Worm (Caenorhabditis elegans) whole organism, L3 larva: Measurements from ENCODE around the gene Y75B7AR.1.

Experiments
- R02D3.7 ChIP-seq: fragments of 150-350 bp; optimal IDR thresholded peaks from 2 replicates; lab custom pipeline; 2014; ENCODE audit warnings: missing biosample characterization, missing genetic modification characterization
- ceh-16 ChIP-seq: sonication (generic microtip); optimal IDR thresholded peaks from 2 replicates; lab custom pipeline; 2017; ENCODE audit warnings: missing biosample characterization, missing genetic modification characterization
- daf-12 ChIP-seq: fragments of 150-350 bp; optimal IDR thresholded peaks from 2 replicates; lab custom pipeline; 2014; ENCODE audit warnings: missing biosample characterization, missing genetic modification reagents, missing genetic modification characterization
- elt-2 ChIP-seq: sonication (generic microtip); optimal IDR thresholded peaks from 2 replicates; lab custom pipeline; 2016; ENCODE audit warnings: missing genetic modification reagents, mild to moderate bottlenecking, missing genetic modification characterization, missing compliant biosample characterization
- fkh-10 ChIP-seq: sonication (generic microtip); optimal IDR thresholded peaks from 2 replicates; lab custom pipeline; 2017; ENCODE audit warnings: missing biosample characterization, missing genetic modification reagents, missing genetic modification characterization
- fkh-2 ChIP-seq: fragments of 150-350 bp; optimal IDR thresholded peaks from 2 replicates; lab custom pipeline; 2014; ENCODE audit warnings: missing biosample characterization, missing genetic modification reagents, missing genetic modification characterization
- lin-15B ChIP-seq: fragments of 150-350 bp; optimal IDR thresholded peaks from 2 replicates; lab custom pipeline; 2014; ENCODE audit warnings: missing biosample characterization, missing genetic modification characterization
- lin-39 ChIP-seq: fragments of 150-350 bp; optimal IDR thresholded peaks from 2 replicates; lab custom pipeline; 2018; ENCODE audit warnings: missing biosample characterization, missing genetic modification reagents, missing genetic modification characterization
- lsy-12 ChIP-seq: sonication (generic microtip); optimal IDR thresholded peaks from 2 replicates; lab custom pipeline; 2016; ENCODE audit warnings: mild to moderate bottlenecking, missing genetic modification characterization, missing compliant biosample characterization
- mdl-1 ChIP-seq: fragments of 150-350 bp; optimal IDR thresholded peaks from 2 replicates; lab custom pipeline; 2014; ENCODE audit warnings: missing biosample characterization, missing genetic modification characterization
- nhr-11 ChIP-seq: fragments of 150-350 bp; optimal IDR thresholded peaks from 2 replicates; lab custom pipeline; 2014; ENCODE audit warnings: missing biosample characterization, missing genetic modification characterization
- nhr-12 ChIP-seq: fragments of 150-350 bp; optimal IDR thresholded peaks from 2 replicates; lab custom pipeline; 2014; ENCODE audit warnings: missing biosample characterization, missing genetic modification characterization
- nhr-25 ChIP-seq: sonication (generic microtip); optimal IDR thresholded peaks from 2 replicates; lab custom pipeline; 2017; ENCODE audit warnings: missing biosample characterization, missing genetic modification characterization
- nhr-43 ChIP-seq: sonication (generic microtip); optimal IDR thresholded peaks from 2 replicates; lab custom pipeline; 2016; ENCODE audit warnings: mild to moderate bottlenecking, missing genetic modification characterization, missing compliant biosample characterization; ENCODE audit not compliant: poor library complexity, severe bottlenecking
- nhr-67 ChIP-seq: fragments of 150-350 bp; optimal IDR thresholded peaks from 2 replicates; lab custom pipeline; 2014; ENCODE audit warnings: missing biosample characterization, missing genetic modification characterization
- nhr-76 ChIP-seq: fragments of 150-350 bp; sonication (generic microtip); optimal IDR thresholded peaks from 5 replicates; lab custom pipeline; 2014; ENCODE audit warnings: missing biosample characterization, missing genetic modification characterization
- nhr-77 ChIP-seq: fragments of 150-350 bp; optimal IDR thresholded peaks from 2 replicates; lab custom pipeline; 2014; ENCODE audit warnings: missing biosample characterization, missing genetic modification characterization
- pqm-1 ChIP-seq: fragments of 150-350 bp; optimal IDR thresholded peaks from 2 replicates; lab custom pipeline; 2017; ENCODE audit warnings: missing biosample characterization, missing genetic modification characterization, inconsistent platforms
- skn-1 ChIP-seq: fragments of 150-350 bp; optimal IDR thresholded peaks from 2 replicates; lab custom pipeline; 2014; ENCODE audit warnings: missing biosample characterization, missing genetic modification characterization
- unc-39 ChIP-seq: sonication (generic microtip); optimal IDR thresholded peaks from 4 replicates; lab custom pipeline; 2017; ENCODE audit warnings: missing biosample characterization, missing genetic modification characterization
- unc-62 ChIP-seq: fragments of 150-350 bp; sonication (generic microtip); optimal IDR thresholded peaks from 4 replicates; lab custom pipeline; 2014; ENCODE audit warnings: missing biosample characterization, missing genetic modification reagents, missing genetic modification characterization
- ztf-11 ChIP-seq: fragments of 150-350 bp; optimal IDR thresholded peaks from 2 replicates; lab custom pipeline; 2014; ENCODE audit warnings: missing biosample characterization, missing genetic modification characterization

The Y75B7AR.1 gene

DNA sequence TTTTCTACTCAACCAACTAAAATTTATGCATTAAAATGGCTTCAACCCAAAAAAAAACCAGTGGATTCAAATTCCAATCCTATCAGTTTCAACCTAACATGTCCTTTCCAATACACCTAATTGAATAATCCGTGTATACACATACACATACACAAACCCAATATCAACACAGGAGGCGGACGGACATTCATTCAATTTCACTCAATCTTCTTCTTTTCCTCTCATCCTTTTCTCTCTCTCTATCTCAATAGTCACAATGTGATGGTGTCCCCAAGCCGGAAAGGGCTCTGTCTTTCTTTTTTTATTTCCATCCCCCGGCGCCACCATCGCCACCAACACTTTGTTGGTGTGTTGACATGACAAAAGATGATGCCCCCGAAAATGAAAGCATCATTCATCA is 43.0 kb downstream of the Y75B7AR.1 start:
- TF ChIP-seq ztf-11 (tag; lab: Kevin White, UChicago): no peak
- TF ChIP-seq nhr-76: no peak
- no peak for TF ChIP-seq nhr-77 (tag; lab: Kevin White, UChicago)
- peak; percentile 47 for TF ChIP-seq lin-39
- TF ChIP-seq, all 47 proteins: peak for 1

DNA sequence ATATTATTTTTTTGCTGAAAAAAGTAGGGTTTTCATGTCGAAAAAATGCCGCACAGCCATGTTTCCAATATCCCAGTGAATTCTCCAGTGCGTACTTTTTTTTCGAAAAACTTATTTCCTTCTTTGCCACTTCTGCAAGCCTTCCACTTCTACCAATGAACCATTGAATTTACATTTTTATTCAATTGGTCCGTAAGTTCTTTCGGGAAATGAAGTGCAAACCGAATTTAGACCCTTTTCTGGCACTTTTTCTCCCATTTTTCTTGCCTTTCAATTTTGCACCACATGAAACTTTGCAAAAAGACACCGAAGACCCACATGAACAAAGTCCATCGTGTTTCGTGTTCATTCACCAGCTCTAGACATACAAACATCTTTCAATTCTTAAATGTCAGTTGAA is 50.1 kb downstream of the Y75B7AR.1 start:
- TF ChIP-seq nhr-43 (tag; lab: Kevin White, UChicago) (no peak), nhr-77 (tag; lab: Kevin White, UChicago) (no peak)

DNA sequence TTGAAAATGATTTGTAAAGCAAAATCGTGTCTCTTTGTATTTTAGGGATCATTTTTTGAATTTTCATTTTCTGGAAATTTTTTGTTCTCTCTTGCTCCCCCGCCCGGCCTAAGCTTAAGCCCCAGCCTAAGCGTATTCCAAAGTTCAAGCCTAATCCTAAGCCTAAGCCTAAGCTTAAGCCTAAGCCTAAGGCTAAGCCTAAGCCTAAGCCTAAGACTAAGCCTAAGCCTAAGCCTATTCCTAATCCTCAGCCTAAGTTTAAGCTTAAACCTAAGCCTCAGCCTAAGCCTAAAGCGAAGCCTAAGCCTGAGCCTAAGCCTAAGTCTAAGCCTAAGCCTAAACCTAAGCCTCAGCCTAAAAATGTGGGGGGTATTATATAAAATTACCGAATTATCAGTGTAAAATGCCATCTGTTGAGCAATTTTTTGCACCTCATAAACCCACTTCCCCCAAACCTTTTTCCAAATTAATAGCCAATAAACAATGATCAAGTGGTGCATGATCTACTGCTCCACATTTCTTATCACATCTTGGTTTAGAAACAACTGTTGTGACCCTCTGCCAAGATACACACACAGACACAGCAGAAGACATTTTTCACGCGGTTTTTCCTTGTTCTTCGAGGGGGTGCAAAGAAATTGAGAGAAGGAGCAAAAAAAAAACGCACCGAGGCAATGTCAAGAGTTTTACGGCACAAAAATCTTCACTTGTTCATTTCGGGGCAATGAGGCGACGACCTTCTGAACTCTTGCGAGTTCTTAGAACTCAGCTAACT is 51.3 kb downstream of the Y75B7AR.1 start:
- no peak for TF ChIP-seq nhr-11 (tag; lab: Kevin White, UChicago)
- no peak for TF ChIP-seq nhr-43 (tag; lab: Kevin White, UChicago)
- TF ChIP-seq elt-2: no peak
- TF ChIP-seq ztf-11 (tag; lab: Kevin White, UChicago): no peak
- TF ChIP-seq R02D3.7 (tag; lab: Kevin White, UChicago): no peak
- no peak for TF ChIP-seq fkh-10
- TF ChIP-seq skn-1 (tag; lab: Kevin White, UChicago): no peak
- no peak for TF ChIP-seq nhr-25 (tag; lab: Kevin White, UChicago)
- no peak for TF ChIP-seq lin-15B
- no peak for TF ChIP-seq unc-62 (GFP tag; lab: Kevin White, UChicago)
- no peak for TF ChIP-seq daf-12 (tag; lab: Kevin White, UChicago)
- TF ChIP-seq ceh-16 (tag; lab: Kevin White, UChicago): no peak
- no peak for TF ChIP-seq nhr-67 (tag; lab: Kevin White, UChicago)
- TF ChIP-seq lsy-12: no peak
- TF ChIP-seq pqm-1 (tag; lab: Kevin White, UChicago): no peak
- TF ChIP-seq nhr-77 (tag; lab: Kevin White, UChicago): no peak
- TF ChIP-seq mdl-1: no peak
- TF ChIP-seq unc-39 (tag; lab: Kevin White, UChicago): no peak
- no peak for TF ChIP-seq nhr-12 (tag; lab: Kevin White, UChicago)
- TF ChIP-seq fkh-2 (tag; lab: Kevin White, UChicago): no peak
